Fruit fly (Drosophila melanogaster) S2 (cell line): ENCODE results near the gene Glt.

ENCODE experiments used
- CG8478 ChIP-seq: fragments of >200 bp; optimal IDR thresholded peaks from 2 replicates; lab custom pipeline; 2018
- CTCF ChIP-seq, 2 experiments: fragments of >200 bp; optimal IDR thresholded peaks; 2 replicates each; lab custom pipeline; 2018

DNA sequence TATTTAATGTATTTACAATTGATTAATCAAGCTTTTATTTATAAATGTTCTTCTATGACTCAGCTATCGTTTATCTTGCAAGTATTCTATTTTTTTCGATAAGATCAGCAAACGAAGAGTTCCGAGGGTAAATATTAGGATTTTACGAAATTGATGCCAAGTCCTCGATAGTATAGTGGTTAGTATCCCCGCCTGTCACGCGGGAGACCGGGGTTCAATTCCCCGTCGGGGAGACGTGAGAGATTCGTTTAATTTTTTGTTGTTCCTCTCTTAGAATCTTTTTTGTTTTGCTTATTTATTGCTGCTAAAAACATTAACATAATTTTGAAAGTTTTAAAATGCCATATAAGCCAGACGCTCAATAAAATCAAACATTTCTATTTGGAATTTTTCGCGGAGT lies 6.5 kb downstream of the Glt start:
- no peak for TF ChIP-seq CTCF (optimal IDR thresholded peaks at IDR 0.05; lab: Kevin White, UChicago)
- no peak for TF ChIP-seq CG8478 (lab: Kevin White, UChicago)
